Fruit fly (Drosophila melanogaster) whole organism: ENCODE measurements around the gene CG9072.

Experiments used
- CG8478 ChIP-seq: fragments of >200 bp; optimal IDR thresholded peaks from 2 replicates; lab custom pipeline; 2018; ENCODE audit warnings: inconsistent platforms
- Dll ChIP-seq: fragments of >200 bp; optimal IDR thresholded peaks from 2 replicates; lab custom pipeline; 2017
- EcR ChIP-seq, 2 experiments: fragments of >200 bp; optimal IDR thresholded peaks; 2 replicates each; lab custom pipeline; 2017; ENCODE audit warnings: missing biosample characterization in 2 of 2, missing genetic modification characterization in 2 of 2, missing genetic modification reagents in 2 of 2
- pan ChIP-seq: fragments of >200 bp; optimal IDR thresholded peaks from 2 replicates; lab custom pipeline; 2017
- psq ChIP-seq: fragments of >200 bp; optimal IDR thresholded peaks from 2 replicates; lab custom pipeline; 2017
- usp ChIP-seq: fragments of >200 bp; optimal IDR thresholded peaks from 2 replicates; lab custom pipeline; 2017; ENCODE audit warnings: missing biosample characterization, missing genetic modification characterization, mixed read lengths

The CG9072 gene

DNA sequence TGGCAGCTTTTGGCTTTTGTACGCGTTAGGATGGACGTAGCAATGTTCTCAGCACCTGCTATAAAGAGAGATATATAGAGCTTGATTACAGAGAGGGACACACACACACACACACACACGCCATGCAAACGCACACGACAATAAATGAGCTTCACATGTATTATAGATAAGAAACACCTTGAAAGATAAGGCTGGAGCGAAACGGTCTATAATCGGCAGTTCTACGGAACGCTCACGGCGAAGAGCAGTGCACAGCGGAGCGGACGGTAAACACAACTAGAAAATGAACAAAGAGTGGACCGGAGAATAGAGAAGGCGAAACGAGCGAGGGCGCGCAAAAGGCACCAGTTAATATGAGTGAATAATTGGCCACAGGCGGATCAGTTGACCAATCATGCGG lies 47.1 kb downstream of the CG9072 start:
- no peak for TF ChIP-seq pan
- no peak for TF ChIP-seq psq (lab: Kevin White, UChicago)
- no peak for TF ChIP-seq usp (GFP tag; lab: Kevin White, UChicago)
- TF ChIP-seq EcR (GFP tag; optimal IDR thresholded peaks at IDR 0.05; lab: Kevin White, UChicago) = no peak
- TF ChIP-seq CG8478 (lab: Kevin White, UChicago) = no peak
- TF ChIP-seq Dll (lab: Kevin White, UChicago) = no peak

dm6 chrX:15045608-15046007 lies 50.2 kb downstream of the CG9072 start:
- TF ChIP-seq EcR (GFP tag; optimal IDR thresholded peaks at IDR 0.05; lab: Kevin White, UChicago) (no peak), psq (lab: Kevin White, UChicago) (no peak), usp (GFP tag; lab: Kevin White, UChicago) (no peak), Dll (lab: Kevin White, UChicago) (no peak), CG8478 (lab: Kevin White, UChicago) (no peak), pan (no peak)
